Worm (Caenorhabditis elegans): ENCODE data around the gene srbc-13.
"Not testable (repeated sequence)": the region's sequence is repeated elsewhere in the genome, so short reads cannot be mapped to it uniquely, and the experiment has no call there.

srbc-13 gene

ce11 chrV:847521-847920, at the start of gene srbc-13:
TSS of gene srbc-13 (plus strand) at chrV:847821.
- no peak for TF ChIP-seq unc-62 (GFP tag; optimal IDR thresholded peaks at IDR 0.05)

- no peak for TF ChIP-seq unc-62 (GFP tag; optimal IDR thresholded peaks at IDR 0.05)
Measured at ce11 chrV:800271-800670, 47.4 kb upstream of the srbc-13 start.

- TF ChIP-seq unc-62 (GFP tag; optimal IDR thresholded peaks at IDR 0.05), result no peak
Measured at ce11 chrV:801555-802060, 46.0 kb upstream of the srbc-13 start.

- no peak for TF ChIP-seq unc-62 (GFP tag; optimal IDR thresholded peaks at IDR 0.05)
Measured at ce11 chrV:802726-803125, 44.9 kb upstream of the srbc-13 start.

- TF ChIP-seq unc-62 (GFP tag; optimal IDR thresholded peaks at IDR 0.05), result no peak
Measured at ce11 chrV:803472-803871, 44.1 kb upstream of the srbc-13 start.

- TF ChIP-seq unc-62 (GFP tag; optimal IDR thresholded peaks at IDR 0.05), result no peak
Measured at ce11 chrV:804485-804884, 43.1 kb upstream of the srbc-13 start, which contains the start of gene nhr-270. TSS of gene nhr-270 (minus strand) at chrV:804741.

ce11 chrV:808260-808659, 39.4 kb upstream of the srbc-13 start:
- TF ChIP-seq unc-62 (GFP tag; optimal IDR thresholded peaks at IDR 0.05), result no peak

- no peak for TF ChIP-seq unc-62 (GFP tag; optimal IDR thresholded peaks at IDR 0.05)
Measured at ce11 chrV:810281-810862, 37.2 kb upstream of the srbc-13 start, which contains the start of gene R13D11.4. TSS of gene R13D11.4 (plus strand) at chrV:810812.

ce11 chrV:813101-813500, 34.5 kb upstream of the srbc-13 start, which contains the start of gene R13D11.10:
TSS of gene R13D11.10 (minus strand) at chrV:813201.
- no peak for TF ChIP-seq unc-62 (GFP tag; optimal IDR thresholded peaks at IDR 0.05)

- no peak for TF ChIP-seq unc-62 (GFP tag; optimal IDR thresholded peaks at IDR 0.05)
Measured at ce11 chrV:814716-815115, 32.9 kb upstream of the srbc-13 start, which contains the start of gene R13D11.3. TSS of gene R13D11.3 (plus strand) at chrV:815016.

- no peak for TF ChIP-seq unc-62 (GFP tag; optimal IDR thresholded peaks at IDR 0.05)
Measured at ce11 chrV:817182-817581, 30.4 kb upstream of the srbc-13 start, which contains the start of gene R13D11.1. TSS of gene R13D11.1 (plus strand) at chrV:817482.

ce11 chrV:820629-821028, 27.0 kb upstream of the srbc-13 start, which contains the start of gene srx-32:
TSS of gene srx-32 (minus strand) at chrV:820729.
- TF ChIP-seq unc-62 (GFP tag; optimal IDR thresholded peaks at IDR 0.05), result not testable (repeated sequence)

- TF ChIP-seq unc-62 (GFP tag; optimal IDR thresholded peaks at IDR 0.05), result not testable (repeated sequence)
Measured at ce11 chrV:822922-823321, 24.7 kb upstream of the srbc-13 start, which contains the start of gene srx-31. TSS of gene srx-31 (minus strand) at chrV:823022.

- no peak for TF ChIP-seq unc-62 (GFP tag; optimal IDR thresholded peaks at IDR 0.05)
Measured at ce11 chrV:826097-826496, 21.5 kb upstream of the srbc-13 start, which contains the start of gene F41H8.2. TSS of gene F41H8.2 (plus strand) at chrV:826397.

- TF ChIP-seq unc-62 (GFP tag; optimal IDR thresholded peaks at IDR 0.05), result no peak
Measured at ce11 chrV:833368-833767, 14.3 kb upstream of the srbc-13 start, which contains the start of gene F41H8.1. TSS of gene F41H8.1 (plus strand) at chrV:833668.

- TF ChIP-seq unc-62 (GFP tag; optimal IDR thresholded peaks at IDR 0.05), result not testable (repeated sequence)
Measured at ce11 chrV:838984-839471, 8.6 kb upstream of the srbc-13 start, which contains the start of the genes K09C6.7 and K09C6.10. TSS of gene K09C6.7 (minus strand) at chrV:839084. TSS of gene K09C6.10 (plus strand) at chrV:839421.

- no peak for TF ChIP-seq unc-62 (GFP tag; optimal IDR thresholded peaks at IDR 0.05)
Measured at ce11 chrV:842611-843010, 5.0 kb upstream of the srbc-13 start.

Data from whole organism, dauer.